Fruit fly (Drosophila melanogaster) whole organism, adult: ENCODE data around the gene CG31301.

ENCODE experiments used
- CG14711 ChIP-seq: fragments of 200-800 bp; sonication (Bioruptor generic); optimal IDR thresholded peaks from 2 replicates; lab custom pipeline; 2018; ENCODE audit warnings: missing biosample characterization, mild to moderate bottlenecking, missing genetic modification characterization, moderate library complexity
- CG33017 ChIP-seq: fragments of 200-800 bp; sonication (Bioruptor generic); optimal IDR thresholded peaks from 2 replicates; lab custom pipeline; 2018; ENCODE audit warnings: missing biosample characterization, mild to moderate bottlenecking, missing genetic modification characterization, moderate library complexity
- bab1 ChIP-seq: fragments of 200-800 bp; sonication (Bioruptor generic); optimal IDR thresholded peaks from 3 replicates; lab custom pipeline; 2019; ENCODE audit warnings: missing biosample characterization, mild to moderate bottlenecking, missing genetic modification characterization, moderate library complexity
- ovo ChIP-seq: fragments of 200-800 bp; sonication (Bioruptor generic); optimal IDR thresholded peaks from 2 replicates; lab custom pipeline; 2016; ENCODE audit warnings: missing biosample characterization, missing genetic modification characterization

- peak; percentile 43 for TF ChIP-seq ovo (GFP tag; lab: Kevin White, UChicago)
- TF ChIP-seq bab1 (GFP tag; lab: Kevin White, UChicago): peak; percentile 5
- TF ChIP-seq CG33017 (tag; lab: Kevin White, UChicago): no peak
- no peak for TF ChIP-seq CG14711 (tag; lab: Kevin White, UChicago)
Observed at dm6 chr3R:15340052-15340732, 5.8 kb upstream of the CG31301 start, which contains the start of gene SerRS-m.
